Fruit fly (Drosophila melanogaster): Measurements from ENCODE around the gene CG9692.

Gene CG9692

DNA sequence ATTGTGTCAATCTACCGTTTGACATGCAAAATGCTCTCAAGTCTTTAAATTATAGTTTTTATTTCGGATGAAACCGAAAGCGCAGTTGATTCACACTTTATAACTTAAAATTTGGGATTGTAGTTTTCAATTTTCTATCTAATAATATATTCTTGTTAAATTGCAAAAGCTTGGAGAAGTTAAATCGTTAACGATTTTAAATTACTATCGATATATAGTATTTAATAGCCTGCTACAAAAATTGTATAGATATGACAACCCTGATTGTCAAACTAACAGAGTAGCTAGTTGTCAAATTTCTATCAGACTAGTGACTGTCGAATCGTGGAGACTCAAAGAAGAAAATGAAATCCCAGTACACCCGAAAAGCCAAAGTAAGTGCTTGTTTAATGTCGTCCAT is at the start of gene CG9692:
TSS of gene CG9692 (plus strand) at position 301 of the 400 bp plus-strand sequence.
- TF ChIP-seq dmrt93B (GFP tag; optimal IDR thresholded peaks at IDR 0.05) (no peak), CG9705 (GFP tag; optimal IDR thresholded peaks at IDR 0.05) (no peak), foxo (GFP tag; optimal IDR thresholded peaks at IDR 0.05) (no peak), Sp1 (GFP tag; optimal IDR thresholded peaks at IDR 0.05) (no peak), Jra (GFP tag; optimal IDR thresholded peaks at IDR 0.05) (no peak), woc (GFP tag; optimal IDR thresholded peaks at IDR 0.05) (no peak), Dif (GFP tag; optimal IDR thresholded peaks at IDR 0.05; ENCODE audit: partially characterized antibody) (no peak), br (GFP tag; optimal IDR thresholded peaks at IDR 0.05) (no peak), h (GFP tag; optimal IDR thresholded peaks at IDR 0.05) (no peak)

DNA sequence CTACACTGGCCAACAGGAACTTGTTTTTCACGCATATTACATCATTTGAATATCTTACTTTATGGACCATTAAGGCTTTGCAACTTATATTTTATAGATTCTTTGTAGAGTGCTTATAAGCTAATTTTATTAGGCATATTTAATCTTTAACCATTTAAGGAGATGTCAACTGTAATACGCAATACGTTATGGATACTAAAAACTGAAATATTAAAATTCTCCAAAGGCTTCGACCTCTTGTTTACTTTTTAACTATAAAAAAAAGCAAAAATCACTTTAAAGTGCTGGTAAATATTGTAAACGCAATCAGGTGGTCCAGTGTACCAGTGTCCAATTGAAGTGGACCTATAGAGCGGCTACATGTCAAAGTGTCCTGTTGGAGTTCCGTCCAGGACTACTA is 47.8 kb upstream of the CG9692 start:
- TF ChIP-seq Mio (GFP tag; optimal IDR thresholded peaks at IDR 0.05) (no peak), br (GFP tag; optimal IDR thresholded peaks at IDR 0.05) (peak; percentile 29), sv (GFP tag; optimal IDR thresholded peaks at IDR 0.05) (no peak), GATAd (GFP tag; optimal IDR thresholded peaks at IDR 0.05) (no peak), sage (GFP tag; optimal IDR thresholded peaks at IDR 0.05) (no peak), brk (GFP tag; optimal IDR thresholded peaks at IDR 0.05) (no peak), foxo (GFP tag; optimal IDR thresholded peaks at IDR 0.05) (peak in 1 of 2 experiments; percentile 42), Rel (GFP tag; optimal IDR thresholded peaks at IDR 0.05) (no peak), Rel (tag; optimal IDR thresholded peaks at IDR 0.05) (no peak), h (GFP tag; optimal IDR thresholded peaks at IDR 0.05) (peak; percentile 57), Sp1 (GFP tag; optimal IDR thresholded peaks at IDR 0.05) (peak; percentile 0), Hr78 (GFP tag; optimal IDR thresholded peaks at IDR 0.05) (no peak), OdsH (GFP tag; optimal IDR thresholded peaks at IDR 0.05) (peak; percentile 47), Hnf4 (GFP tag; optimal IDR thresholded peaks at IDR 0.05) (no peak), dsf (GFP tag; optimal IDR thresholded peaks at IDR 0.05; ENCODE audit: borderline replicate concordance) (no peak), ey (GFP tag; optimal IDR thresholded peaks at IDR 0.05) (peak; percentile 47), CG32264 (GFP tag; optimal IDR thresholded peaks at IDR 0.05) (no peak), dmrt93B (GFP tag; optimal IDR thresholded peaks at IDR 0.05) (no peak), lola (GFP tag; optimal IDR thresholded peaks at IDR 0.05) (no peak), usp (GFP tag; optimal IDR thresholded peaks at IDR 0.05) (no peak), fru (GFP tag; optimal IDR thresholded peaks at IDR 0.05) (peak; percentile 42), dl (GFP tag; optimal IDR thresholded peaks at IDR 0.05; ENCODE audit: insufficient read depth in 1 of 2, partially characterized antibody in 2 of 2) (no peak), pan (optimal IDR thresholded peaks at IDR 0.05) (no peak), woc (GFP tag; optimal IDR thresholded peaks at IDR 0.05) (no peak), tai (GFP tag; optimal IDR thresholded peaks at IDR 0.05) (no peak), Dfd (GFP tag; optimal IDR thresholded peaks at IDR 0.05) (no peak), Hr83 (GFP tag; optimal IDR thresholded peaks at IDR 0.05; ENCODE audit: poor library complexity, severe bottlenecking) (no peak), Myc (optimal IDR thresholded peaks at IDR 0.05) (no peak), Jra (GFP tag; optimal IDR thresholded peaks at IDR 0.05) (no peak), N (GFP tag; optimal IDR thresholded peaks at IDR 0.05) (no peak), psq (GFP tag; optimal IDR thresholded peaks at IDR 0.05) (peak; percentile 34), HLH106 (tag; optimal IDR thresholded peaks at IDR 0.05) (no peak), Abd-B (GFP tag; optimal IDR thresholded peaks at IDR 0.05) (no peak), CG9705 (GFP tag; optimal IDR thresholded peaks at IDR 0.05) (no peak), Vsx2 (GFP tag; optimal IDR thresholded peaks at IDR 0.05; ENCODE audit: partially characterized antibody) (no peak), jim (GFP tag; optimal IDR thresholded peaks at IDR 0.05) (no peak), Dif (GFP tag; optimal IDR thresholded peaks at IDR 0.05; ENCODE audit: partially characterized antibody) (no peak), CrebA (GFP tag; optimal IDR thresholded peaks at IDR 0.05; ENCODE audit: borderline replicate concordance) (no peak), rgr (GFP tag; optimal IDR thresholded peaks at IDR 0.05) (peak; percentile 18)

DNA sequence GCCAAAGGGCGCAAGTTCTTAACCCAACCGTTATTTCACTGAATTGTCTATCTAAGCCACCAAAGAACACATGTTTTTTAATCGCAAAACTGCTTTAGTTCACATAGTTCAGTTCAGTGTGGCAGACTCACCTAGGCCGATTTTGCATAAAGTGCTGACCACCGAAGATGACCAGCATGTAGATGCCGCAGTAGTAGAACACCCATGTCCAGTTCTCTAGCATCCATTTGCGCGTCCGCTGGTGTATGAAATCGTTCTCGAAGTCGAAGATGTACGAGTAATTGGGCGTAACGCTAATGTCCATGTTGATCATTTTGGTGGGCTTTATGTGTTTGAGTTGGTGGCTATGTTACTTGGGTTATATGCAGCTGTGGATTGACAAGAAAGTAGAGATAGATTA is 45.7 kb upstream of the CG9692 start:
- TF ChIP-seq brk (GFP tag; optimal IDR thresholded peaks at IDR 0.05), result no peak
- TF ChIP-seq Jra (GFP tag; optimal IDR thresholded peaks at IDR 0.05), result no peak
- no peak for TF ChIP-seq lola (GFP tag; optimal IDR thresholded peaks at IDR 0.05)
- no peak for TF ChIP-seq pan (optimal IDR thresholded peaks at IDR 0.05)
- TF ChIP-seq jim (GFP tag; optimal IDR thresholded peaks at IDR 0.05), result no peak
- no peak for TF ChIP-seq foxo (GFP tag; optimal IDR thresholded peaks at IDR 0.05)
- no peak for TF ChIP-seq CrebA (GFP tag; optimal IDR thresholded peaks at IDR 0.05; ENCODE audit: borderline replicate concordance)
- TF ChIP-seq fru (GFP tag; optimal IDR thresholded peaks at IDR 0.05), result no peak
- no peak for TF ChIP-seq Dfd (GFP tag; optimal IDR thresholded peaks at IDR 0.05)
- no peak for TF ChIP-seq Myc (optimal IDR thresholded peaks at IDR 0.05)
- no peak for TF ChIP-seq rgr (GFP tag; optimal IDR thresholded peaks at IDR 0.05)
- TF ChIP-seq Rel (GFP tag; optimal IDR thresholded peaks at IDR 0.05), result no peak
- TF ChIP-seq Rel (tag; optimal IDR thresholded peaks at IDR 0.05), result no peak
- TF ChIP-seq ey (GFP tag; optimal IDR thresholded peaks at IDR 0.05), result no peak
- no peak for TF ChIP-seq dmrt93B (GFP tag; optimal IDR thresholded peaks at IDR 0.05)
- TF ChIP-seq psq (GFP tag; optimal IDR thresholded peaks at IDR 0.05), result no peak
- no peak for TF ChIP-seq Vsx2 (GFP tag; optimal IDR thresholded peaks at IDR 0.05; ENCODE audit: partially characterized antibody)
- no peak for TF ChIP-seq sage (GFP tag; optimal IDR thresholded peaks at IDR 0.05)
- no peak for TF ChIP-seq GATAd (GFP tag; optimal IDR thresholded peaks at IDR 0.05)

All from whole organism, wandering third instar larva.